Worm (Caenorhabditis elegans) whole organism, early embryonic: Measurements from ENCODE around the gene B0454.8.

Experiments used
- B0310.2 ChIP-seq: sonication (generic microtip); optimal IDR thresholded peaks from 2 replicates; lab custom pipeline; 2016; ENCODE audit warnings: mild to moderate bottlenecking, missing genetic modification characterization, missing compliant biosample characterization
- F13C5.2 ChIP-seq: sonication (generic microtip); optimal IDR thresholded peaks from 2 replicates; lab custom pipeline; 2017; ENCODE audit warnings: mild to moderate bottlenecking, missing genetic modification characterization, inconsistent platforms, missing compliant biosample characterization
- aly-1 ChIP-seq: sonication (generic microtip); optimal IDR thresholded peaks from 2 replicates; lab custom pipeline; 2016; ENCODE audit warnings: missing genetic modification characterization, missing compliant biosample characterization
- ama-1 ChIP-seq: fragments of 150-350 bp; optimal IDR thresholded peaks from 2 replicates; lab custom pipeline; 2014
- ceh-13 ChIP-seq: fragments of 200-800 bp; sonication (Bioruptor generic); optimal IDR thresholded peaks from 2 replicates; lab custom pipeline; 2018; ENCODE audit warnings: mild to moderate bottlenecking, missing genetic modification characterization, missing compliant biosample characterization
- ceh-36 ChIP-seq: sonication (generic microtip); optimal IDR thresholded peaks from 2 replicates; lab custom pipeline; 2016; ENCODE audit warnings: missing genetic modification characterization, inconsistent platforms, missing compliant biosample characterization
- ets-7 ChIP-seq: sonication (generic microtip); optimal IDR thresholded peaks from 2 replicates; lab custom pipeline; 2016; ENCODE audit warnings: missing genotype, missing genetic modification characterization, missing compliant biosample characterization
- flt-1 ChIP-seq: fragments of 200-800 bp; sonication (Bioruptor generic); IDR thresholded peaks from 2 replicates; pipeline ENCODE4 v1.3.6; 2022; ENCODE audit warnings: missing genetic modification characterization, missing compliant biosample characterization
- hmbx-1 ChIP-seq: sonication (generic microtip); optimal IDR thresholded peaks from 2 replicates; lab custom pipeline; 2016; ENCODE audit warnings: mild to moderate bottlenecking, missing genetic modification characterization, missing compliant biosample characterization
- hmg-4 ChIP-seq: fragments of 200-800 bp; sonication (Bioruptor generic); optimal IDR thresholded peaks from 2 replicates; lab custom pipeline; 2018; ENCODE audit warnings: mild to moderate bottlenecking, missing genetic modification characterization, missing compliant biosample characterization
- hnd-1 ChIP-seq: sonication (generic microtip); optimal IDR thresholded peaks from 2 replicates; lab custom pipeline; 2016; ENCODE audit warnings: missing genetic modification characterization, missing compliant biosample characterization
- pes-1 ChIP-seq: fragments of 200-800 bp; sonication (Bioruptor generic); IDR thresholded peaks from 2 replicates; pipeline ENCODE4 v1.3.6; 2022; ENCODE audit warnings: missing genetic modification reagents, missing genetic modification characterization, missing compliant biosample characterization
- scrt-1 ChIP-seq: fragments of 200-800 bp; sonication (Bioruptor generic); IDR thresholded peaks from 2 replicates; pipeline ENCODE4 v1.3.6; 2022; ENCODE audit warnings: missing genetic modification characterization, missing compliant biosample characterization
- sea-1 ChIP-seq: fragments of 200-800 bp; sonication (Bioruptor generic); conservative IDR thresholded peaks from 2 replicates; pipeline ENCODE4 v1.3.6; 2022; ENCODE audit warnings: missing genetic modification characterization, missing compliant biosample characterization
- tbx-11 ChIP-seq: fragments of 200-800 bp; sonication (Bioruptor generic); IDR thresholded peaks from 2 replicates; pipeline ENCODE4 v1.3.6; 2022; ENCODE audit warnings: missing genetic modification characterization, missing compliant biosample characterization
- tbx-37 ChIP-seq: fragments of 200-800 bp; sonication (Bioruptor generic); conservative IDR thresholded peaks from 2 replicates; pipeline ENCODE4 v1.3.6; 2022; ENCODE audit warnings: missing genetic modification reagents, missing genetic modification characterization, missing compliant biosample characterization
- tra-4 ChIP-seq: sonication (generic microtip); optimal IDR thresholded peaks from 2 replicates; lab custom pipeline; 2017; ENCODE audit warnings: missing genetic modification characterization, missing compliant biosample characterization

The B0454.8 gene

DNA sequence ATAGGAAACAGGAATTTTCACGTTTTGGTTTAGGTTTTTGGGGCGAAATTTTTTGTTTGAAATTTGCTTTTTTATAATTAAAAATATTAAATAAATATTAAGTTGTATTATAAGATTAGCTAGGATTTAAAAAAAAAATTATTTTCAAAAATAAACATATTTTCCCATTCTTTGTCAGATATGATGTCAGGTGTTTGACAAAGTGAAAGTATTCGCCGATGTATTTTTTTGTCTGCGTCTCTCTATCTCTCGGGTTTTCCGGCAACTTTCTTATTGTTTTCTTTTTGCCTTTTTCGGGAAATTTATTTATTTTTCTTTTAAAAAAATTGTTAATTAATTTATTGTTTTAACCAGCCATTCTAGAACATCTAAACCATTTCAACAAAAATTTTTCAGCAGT is 12.8 kb downstream of the B0454.8 start:
- TF ChIP-seq hnd-1 (tag; lab: Kevin White, UChicago) (no peak), tbx-11 (GFP tag; lab: Robert Waterston, UW) (no peak), F13C5.2 (tag; lab: Kevin White, UChicago) (no peak), sea-1 (GFP tag; lab: Robert Waterston, UW) (no peak), B0310.2 (tag; lab: Kevin White, UChicago) (no peak), scrt-1 (GFP tag; lab: Robert Waterston, UW) (no peak), hmbx-1 (tag; lab: Kevin White, UChicago) (no peak), aly-1 (tag; lab: Kevin White, UChicago) (no peak), tra-4 (tag; lab: Kevin White, UChicago) (no peak), hmg-4 (no peak), tbx-37 (GFP tag; lab: Robert Waterston, UW) (no peak), ama-1 (no peak), flt-1 (GFP tag; lab: Robert Waterston, UW) (no peak), ets-7 (tag; lab: Kevin White, UChicago) (no peak), ceh-13 (GFP tag; lab: Kevin White, UChicago) (no peak), ceh-36 (tag; lab: Kevin White, UChicago) (no peak)

DNA sequence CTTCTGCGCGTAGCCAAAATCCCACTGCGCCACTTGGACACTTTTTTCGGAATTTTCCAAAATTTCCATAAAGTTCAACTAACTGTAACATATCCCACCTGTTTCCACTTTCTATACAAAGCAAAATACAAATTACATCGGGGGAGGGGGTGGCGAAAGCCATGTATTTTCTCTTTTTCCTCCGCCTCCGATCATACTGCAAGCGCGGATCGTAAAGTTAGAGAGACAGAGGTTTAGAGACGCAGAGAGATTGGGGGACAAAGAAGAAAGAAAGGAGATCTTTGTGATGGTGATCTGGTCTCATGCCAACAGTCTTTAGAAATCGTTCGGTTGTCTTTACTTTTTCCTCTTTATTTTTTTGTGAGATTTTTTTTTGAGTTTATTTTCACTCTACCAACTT is 15.0 kb downstream of the B0454.8 start:
- TF ChIP-seq hmbx-1 (tag; lab: Kevin White, UChicago), result no peak
- no peak for TF ChIP-seq flt-1 (GFP tag; lab: Robert Waterston, UW)
- no peak for TF ChIP-seq scrt-1 (GFP tag; lab: Robert Waterston, UW)
- no peak for TF ChIP-seq tra-4 (tag; lab: Kevin White, UChicago)
- no peak for TF ChIP-seq tbx-37 (GFP tag; lab: Robert Waterston, UW)
- TF ChIP-seq hnd-1 (tag; lab: Kevin White, UChicago), result no peak
- TF ChIP-seq ceh-36 (tag; lab: Kevin White, UChicago), result no peak
- TF ChIP-seq B0310.2 (tag; lab: Kevin White, UChicago), result no peak
- no peak for TF ChIP-seq pes-1 (GFP tag; lab: Robert Waterston, UW)
- TF ChIP-seq sea-1 (GFP tag; lab: Robert Waterston, UW), result no peak
- no peak for TF ChIP-seq F13C5.2 (tag; lab: Kevin White, UChicago)

DNA sequence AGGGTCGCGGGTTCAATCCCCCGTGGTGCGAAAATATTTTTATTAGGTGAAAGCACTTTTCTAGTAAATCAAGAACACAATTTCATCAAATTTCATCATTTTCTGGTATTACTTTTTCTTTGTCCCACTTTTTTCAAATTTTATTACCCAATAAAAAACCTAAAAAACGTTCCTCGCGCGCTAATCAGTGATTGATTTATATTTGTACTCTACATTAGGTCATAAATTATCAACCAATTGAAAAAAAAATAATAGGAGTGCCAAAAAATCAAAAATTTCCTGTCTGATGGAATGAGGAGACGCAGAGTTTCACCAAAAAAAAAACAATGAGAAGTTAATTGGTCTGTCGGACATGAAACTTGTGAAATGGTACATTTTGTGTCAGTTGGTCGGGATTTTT is 18.6 kb downstream of the B0454.8 start:
- TF ChIP-seq ets-7 (tag; lab: Kevin White, UChicago) (no peak), scrt-1 (GFP tag; lab: Robert Waterston, UW) (no peak), tbx-37 (GFP tag; lab: Robert Waterston, UW) (no peak)

DNA sequence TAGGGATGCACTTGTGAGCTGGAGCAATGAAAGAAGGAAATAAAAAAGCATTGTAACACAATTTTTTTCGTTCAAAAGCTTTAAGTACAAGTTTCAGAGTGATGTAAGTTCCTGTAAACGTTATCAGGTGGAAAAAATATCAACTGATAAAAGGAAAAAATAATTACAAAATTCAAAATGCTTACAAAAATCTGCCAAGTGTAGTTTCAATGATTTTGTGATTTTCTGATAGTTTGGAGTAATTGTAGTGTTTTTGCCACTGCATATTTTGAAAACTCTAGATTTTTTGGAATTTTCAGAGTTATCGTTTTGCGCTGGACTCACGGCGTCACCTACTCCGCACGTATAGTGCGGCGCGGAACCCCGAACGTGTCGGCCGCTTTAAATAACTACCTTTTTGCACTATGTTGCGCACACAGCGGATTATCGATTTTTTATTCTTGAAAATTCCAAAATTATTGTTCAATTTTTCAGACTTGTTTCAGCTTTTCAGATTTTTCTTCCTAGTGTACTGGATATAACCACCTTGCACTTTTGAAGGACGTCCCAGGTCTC is 19.8 kb downstream of the B0454.8 start, which contains the start of gene clec-2:
Gene clec-2 (minus strand): TSS at position 51 of the 555 bp plus-strand sequence.
- TF ChIP-seq scrt-1 (GFP tag; lab: Robert Waterston, UW) (no peak), tbx-11 (GFP tag; lab: Robert Waterston, UW) (no peak), aly-1 (tag; lab: Kevin White, UChicago) (no peak), tra-4 (tag; lab: Kevin White, UChicago) (no peak), flt-1 (GFP tag; lab: Robert Waterston, UW) (no peak), hmg-4 (no peak), hnd-1 (tag; lab: Kevin White, UChicago) (no peak), B0310.2 (tag; lab: Kevin White, UChicago) (no peak), F13C5.2 (tag; lab: Kevin White, UChicago) (no peak), ets-7 (tag; lab: Kevin White, UChicago) (no peak), ama-1 (no peak), hmbx-1 (tag; lab: Kevin White, UChicago) (no peak), ceh-13 (GFP tag; lab: Kevin White, UChicago) (no peak), pes-1 (GFP tag; lab: Robert Waterston, UW) (no peak), sea-1 (GFP tag; lab: Robert Waterston, UW) (no peak), tbx-37 (GFP tag; lab: Robert Waterston, UW) (no peak)

DNA sequence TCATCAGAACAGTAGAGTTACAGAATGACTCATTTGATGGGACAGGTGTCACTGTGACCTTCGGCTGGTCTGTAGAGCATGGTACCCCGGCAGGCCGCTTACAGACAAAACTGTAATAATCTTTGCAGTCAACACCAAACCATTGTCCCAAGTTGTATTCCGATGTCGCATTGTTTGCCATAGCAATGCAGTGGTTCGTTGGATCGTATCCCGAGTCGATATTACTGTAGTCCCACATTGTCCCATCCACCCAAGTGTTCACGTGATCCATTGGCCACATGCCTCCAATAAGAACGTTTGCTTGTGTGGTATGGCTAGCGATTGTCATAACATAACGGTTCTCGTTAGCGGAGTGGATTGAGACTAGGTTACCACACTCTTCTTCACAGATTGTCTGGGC is 22.4 kb downstream of the B0454.8 start:
- TF ChIP-seq ama-1 (no peak), hmg-4 (no peak), pes-1 (GFP tag; lab: Robert Waterston, UW) (no peak), hmbx-1 (tag; lab: Kevin White, UChicago) (no peak), sea-1 (GFP tag; lab: Robert Waterston, UW) (no peak), flt-1 (GFP tag; lab: Robert Waterston, UW) (no peak), B0310.2 (tag; lab: Kevin White, UChicago) (no peak), scrt-1 (GFP tag; lab: Robert Waterston, UW) (no peak), aly-1 (tag; lab: Kevin White, UChicago) (no peak), hnd-1 (tag; lab: Kevin White, UChicago) (no peak), ceh-13 (GFP tag; lab: Kevin White, UChicago) (no peak), ceh-36 (tag; lab: Kevin White, UChicago) (no peak), ets-7 (tag; lab: Kevin White, UChicago) (no peak), tra-4 (tag; lab: Kevin White, UChicago) (no peak), tbx-11 (GFP tag; lab: Robert Waterston, UW) (no peak)

DNA sequence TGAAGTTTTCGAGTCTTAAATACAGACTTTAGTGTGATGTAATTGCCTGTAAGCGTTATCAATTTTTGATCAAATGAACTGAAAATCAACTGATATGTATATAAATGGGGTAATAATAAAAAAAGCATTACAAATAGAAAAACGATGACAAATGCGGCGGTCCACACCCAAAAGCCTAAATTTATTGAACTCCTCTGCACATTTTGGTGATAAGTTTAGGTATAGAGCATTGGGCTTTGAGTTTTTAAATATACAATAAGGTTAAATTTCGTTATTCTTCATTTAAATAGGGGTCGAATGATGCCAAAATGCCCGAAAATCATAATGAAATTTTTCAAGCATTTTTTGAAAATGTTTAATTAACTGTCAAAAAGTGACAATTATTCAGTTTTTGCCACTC is 23.5 kb downstream of the B0454.8 start, which contains the start of gene clec-3:
Gene clec-3 (minus strand): TSS at position 101 of the 400 bp plus-strand sequence.
- TF ChIP-seq ama-1 (no peak), hmg-4 (no peak), sea-1 (GFP tag; lab: Robert Waterston, UW) (no peak), ceh-13 (GFP tag; lab: Kevin White, UChicago) (no peak), aly-1 (tag; lab: Kevin White, UChicago) (no peak), ceh-36 (tag; lab: Kevin White, UChicago) (no peak)
